Worm (Caenorhabditis elegans) whole organism, young adult: ENCODE data around the gene nhr-16.

ENCODE experiments used
- C06A6.2 ChIP-seq: fragments of 200-800 bp; sonication (Bioruptor generic); conservative IDR thresholded peaks from 2 replicates; pipeline ENCODE4 v1.3.6; 2022; ENCODE audit warnings: missing genetic modification characterization, missing compliant biosample characterization
- F33H1.4 ChIP-seq: fragments of 200-800 bp; sonication (Bioruptor generic); IDR thresholded peaks from 2 replicates; pipeline ENCODE4 v1.3.6; 2022; ENCODE audit warnings: missing genetic modification reagents, missing genetic modification characterization, missing compliant biosample characterization
- F49E8.2 ChIP-seq: sonication (generic microtip); optimal IDR thresholded peaks from 3 replicates; lab custom pipeline; 2017; ENCODE audit warnings: missing genetic modification characterization, mild to moderate bottlenecking, missing compliant biosample characterization, antibody characterized with exemption, moderate library complexity; ENCODE audit not compliant: insufficient read depth
- F55B11.4 ChIP-seq: sonication (generic microtip); optimal IDR thresholded peaks from 2 replicates; lab custom pipeline; 2016; ENCODE audit warnings: missing compliant biosample characterization, missing genetic modification characterization, borderline replicate concordance; ENCODE audit not compliant: insufficient read depth
- K11D2.4 ChIP-seq: fragments of 200-800 bp; sonication (Bioruptor generic); IDR thresholded peaks from 2 replicates; pipeline ENCODE4 v1.3.6; 2022; ENCODE audit warnings: missing genetic modification reagents, missing genetic modification characterization, missing compliant biosample characterization
- T07F8.4 ChIP-seq: sonication (generic microtip); optimal IDR thresholded peaks from 2 replicates; lab custom pipeline; 2016; ENCODE audit warnings: mild to moderate bottlenecking, missing genetic modification characterization, moderate library complexity, missing compliant biosample characterization
- Y56A3A.18 ChIP-seq: fragments of 200-800 bp; sonication (Bioruptor generic); IDR thresholded peaks from 2 replicates; pipeline ENCODE4 v1.3.6; 2022; ENCODE audit warnings: missing genetic modification reagents, missing genetic modification characterization, missing compliant biosample characterization
- Y95B8A.8 ChIP-seq: fragments of 200-800 bp; sonication (Bioruptor generic); IDR thresholded peaks from 2 replicates; pipeline ENCODE4 v1.3.6; 2022; ENCODE audit warnings: missing genetic modification reagents, missing genetic modification characterization, missing compliant biosample characterization
- ama-1 ChIP-seq, 3 experiments: fragments of 150-350 bp in 1 of 3; sonication (generic microtip) in 2 of 3; optimal IDR thresholded peaks; 2 replicates each; lab custom pipeline; 2014 to 2018; ENCODE audit warnings: missing biosample characterization in 2 of 3, missing genetic modification characterization in 2 of 3, missing genetic modification reagents in 2 of 3
- attf-6 ChIP-seq: fragments of 200-800 bp; sonication (Bioruptor generic); IDR thresholded peaks from 2 replicates; pipeline ENCODE4 v1.3.6; 2022; ENCODE audit warnings: missing genetic modification reagents, missing genetic modification characterization, missing compliant biosample characterization
- bed-2 ChIP-seq: fragments of 200-800 bp; sonication (Bioruptor generic); IDR thresholded peaks from 2 replicates; pipeline ENCODE4 v1.3.6; 2022; ENCODE audit warnings: missing genetic modification reagents, missing genetic modification characterization, missing compliant biosample characterization
- cebp-2 ChIP-seq: fragments of 200-800 bp; sonication (Bioruptor generic); IDR thresholded peaks from 2 replicates; pipeline ENCODE4 v1.3.6; 2022; ENCODE audit warnings: missing genetic modification characterization, missing compliant biosample characterization
- ceh-91 ChIP-seq: fragments of 200-800 bp; sonication (Bioruptor generic); IDR thresholded peaks from 2 replicates; pipeline ENCODE4 v1.3.6; 2022; ENCODE audit warnings: missing genetic modification reagents, missing genetic modification characterization, missing compliant biosample characterization
- die-1 ChIP-seq: sonication (generic microtip); optimal IDR thresholded peaks from 2 replicates; lab custom pipeline; 2016; ENCODE audit warnings: missing genotype, mild to moderate bottlenecking, missing genetic modification characterization, missing compliant biosample characterization
- lin-40 ChIP-seq: sonication (generic microtip); optimal IDR thresholded peaks from 2 replicates; lab custom pipeline; 2016; ENCODE audit warnings: missing genetic modification characterization, mild to moderate bottlenecking, missing compliant biosample characterization, missing genotype, missing genetic modification reagents
- madf-10 ChIP-seq: sonication (generic microtip); optimal IDR thresholded peaks from 2 replicates; lab custom pipeline; 2016; ENCODE audit warnings: mild to moderate bottlenecking, missing genetic modification characterization, missing compliant biosample characterization
- madf-3 ChIP-seq: fragments of 200-800 bp; sonication (Bioruptor generic); IDR thresholded peaks from 2 replicates; pipeline ENCODE4 v1.3.6; 2022; ENCODE audit warnings: missing genetic modification reagents, missing genetic modification characterization, missing compliant biosample characterization
- mel-28 ChIP-seq: sonication (generic microtip); optimal IDR thresholded peaks from 2 replicates; lab custom pipeline; 2016; ENCODE audit warnings: borderline replicate concordance, mild to moderate bottlenecking, missing genetic modification characterization, missing compliant biosample characterization
- mes-4 ChIP-seq: sonication (generic microtip); optimal IDR thresholded peaks from 2 replicates; lab custom pipeline; 2016; ENCODE audit warnings: missing genotype, missing genetic modification characterization, missing compliant biosample characterization
- nfya-1 ChIP-seq: sonication (generic microtip); optimal IDR thresholded peaks from 2 replicates; lab custom pipeline; 2017; ENCODE audit warnings: antibody characterized with exemption, missing compliant biosample characterization, missing genetic modification characterization, borderline replicate concordance; ENCODE audit not compliant: insufficient read depth
- nfyb-1 ChIP-seq: fragments of 200-800 bp; sonication (Bioruptor generic); IDR thresholded peaks from 2 replicates; pipeline ENCODE4 v1.3.6; 2022; ENCODE audit warnings: missing genetic modification reagents, missing genetic modification characterization, missing compliant biosample characterization
- nhr-80 ChIP-seq: sonication (generic microtip); optimal IDR thresholded peaks from 2 replicates; lab custom pipeline; 2016; ENCODE audit warnings: missing genetic modification characterization, missing compliant biosample characterization
- pha-4 ChIP-seq: fragments of 150-350 bp; sonication (generic microtip); optimal IDR thresholded peaks from 2 replicates; lab custom pipeline; 2014; ENCODE audit warnings: missing biosample characterization, missing genetic modification reagents, missing genetic modification characterization
- repo-1 ChIP-seq: sonication (generic microtip); optimal IDR thresholded peaks from 2 replicates; lab custom pipeline; 2017; ENCODE audit warnings: mild to moderate bottlenecking, missing genetic modification characterization, missing compliant biosample characterization
- rpc-1 ChIP-seq, 2 experiments: fragments of 150-350 bp in 1 of 2; sonication (generic microtip) in 1 of 2; optimal IDR thresholded peaks; 2 replicates each; lab custom pipeline; 2014 to 2018; ENCODE audit warnings: missing biosample characterization in 1 of 2, missing genetic modification characterization in 1 of 2, missing genetic modification reagents in 1 of 2, missing genotype in 1 of 2
- sdz-38 ChIP-seq: sonication (generic microtip); optimal IDR thresholded peaks from 2 replicates; lab custom pipeline; 2016; ENCODE audit warnings: missing genotype, missing genetic modification characterization, missing compliant biosample characterization
- sptf-2 ChIP-seq: fragments of 200-800 bp; sonication (Bioruptor generic); optimal IDR thresholded peaks from 2 replicates; lab custom pipeline; 2018; ENCODE audit warnings: mild to moderate bottlenecking, missing genetic modification characterization, missing compliant biosample characterization
- xnd-1 ChIP-seq: sonication (generic microtip); optimal IDR thresholded peaks from 2 replicates; lab custom pipeline; 2016; ENCODE audit warnings: missing genotype, missing genetic modification reagents, missing genetic modification characterization, missing compliant biosample characterization
- ztf-22 ChIP-seq: fragments of 200-800 bp; sonication (Bioruptor generic); optimal IDR thresholded peaks from 2 replicates; lab custom pipeline; 2018; ENCODE audit warnings: mild to moderate bottlenecking, missing genetic modification characterization, moderate library complexity, missing compliant biosample characterization
- ztf-25 ChIP-seq: fragments of 200-800 bp; sonication (Bioruptor generic); IDR thresholded peaks from 2 replicates; pipeline ENCODE4 v1.3.6; 2022; ENCODE audit warnings: missing genetic modification reagents, missing genetic modification characterization, missing compliant biosample characterization
- ztf-26 ChIP-seq: sonication (generic microtip); optimal IDR thresholded peaks from 2 replicates; lab custom pipeline; 2017; ENCODE audit warnings: missing genetic modification characterization, missing compliant biosample characterization

Gene nhr-16

DNA sequence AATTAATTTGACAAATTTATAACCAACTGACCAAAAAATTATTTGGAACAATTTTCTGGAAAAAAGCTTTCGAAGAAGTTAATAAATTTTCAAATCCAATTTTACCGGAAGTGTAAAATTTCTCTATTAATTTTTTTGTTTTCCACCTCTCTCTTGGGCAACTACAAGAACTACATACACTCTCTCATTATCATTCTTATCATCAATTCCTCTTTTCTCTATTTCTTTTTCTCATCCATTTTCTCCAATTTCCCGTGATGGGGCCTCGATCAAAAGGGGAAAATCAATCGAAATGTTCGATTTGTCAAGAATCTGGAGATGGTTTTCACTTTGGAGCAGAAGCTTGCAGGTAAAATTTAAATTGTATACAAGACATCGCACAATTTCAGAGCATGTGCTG is 5.5 kb upstream of the nhr-16 start, which contains the start of gene nhr-109:
TSS of gene nhr-109 (plus strand) at position 222 of the 400 bp plus-strand sequence.
- TF ChIP-seq nhr-80 (tag; lab: Kevin White, UChicago) (peak; percentile 39), ceh-91 (GFP tag; lab: Robert Waterston, UW) (no peak)

- TF ChIP-seq sptf-2 (GFP tag; lab: Kevin White, UChicago) (no peak), ztf-26 (tag; lab: Kevin White, UChicago) (no peak), ama-1 (optimal IDR thresholded peaks at IDR 0.05; lab: Kevin White, UChicago) (no peak), ama-1 (GFP tag; optimal IDR thresholded peaks at IDR 0.05; lab: Kevin White, UChicago) (no peak), pha-4 (tag; lab: Kevin White, UChicago) (no peak), F33H1.4 (GFP tag; lab: Robert Waterston, UW) (no peak), sdz-38 (tag; lab: Kevin White, UChicago) (no peak), T07F8.4 (tag; lab: Kevin White, UChicago) (no peak), attf-6 (GFP tag; lab: Robert Waterston, UW) (no peak), mes-4 (tag; lab: Kevin White, UChicago) (no peak), ztf-25 (GFP tag; lab: Robert Waterston, UW) (no peak), K11D2.4 (no peak), madf-3 (no peak), Y95B8A.8 (GFP tag; lab: Robert Waterston, UW) (no peak), ceh-91 (GFP tag; lab: Robert Waterston, UW) (no peak), mel-28 (tag; lab: Kevin White, UChicago) (no peak), F49E8.2 (tag; lab: Kevin White, UChicago) (no peak)
Observed at ce11 chrII:4434278-4434677, 4.3 kb upstream of the nhr-16 start.

DNA sequence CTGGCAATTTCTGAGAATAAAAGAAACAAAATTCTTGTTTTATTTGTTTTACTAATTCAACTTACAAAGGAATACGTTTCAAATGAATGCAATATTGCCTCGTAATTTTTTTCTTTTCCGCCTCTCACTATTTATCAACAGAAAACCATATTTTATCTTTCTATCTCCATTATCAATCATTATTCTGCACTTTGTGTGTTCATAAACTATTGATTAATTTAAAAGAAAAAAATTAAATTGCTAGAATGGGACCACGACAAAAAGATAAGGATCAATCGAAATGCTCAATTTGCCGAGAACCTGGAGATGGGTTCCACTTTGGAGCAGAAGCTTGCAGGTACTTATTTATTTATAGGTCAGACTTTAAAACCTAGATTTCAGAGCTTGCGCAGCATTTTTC is 3.5 kb upstream of the nhr-16 start, which contains the start of gene nhr-273:
TSS of gene nhr-273 (plus strand) at position 167 of the 400 bp plus-strand sequence.
- no peak for TF ChIP-seq ztf-22 (GFP tag; lab: Kevin White, UChicago)
- TF ChIP-seq lin-40 (tag; lab: Kevin White, UChicago), result peak; percentile 9

- TF ChIP-seq nfyb-1 (GFP tag; lab: Robert Waterston, UW), result peak; percentile 67
- no peak for TF ChIP-seq C06A6.2 (GFP tag; lab: Robert Waterston, UW)
Observed at ce11 chrII:4441278-4441677, 2.7 kb downstream of the nhr-16 start.

ce11 chrII:4444811-4445210 is 6.2 kb downstream of the nhr-16 start:
- no peak for TF ChIP-seq nfya-1 (tag; lab: Kevin White, UChicago)
- no peak for TF ChIP-seq bed-2 (GFP tag; lab: Robert Waterston, UW)
- TF ChIP-seq xnd-1 (tag; lab: Kevin White, UChicago), result no peak
- no peak for TF ChIP-seq repo-1 (tag; lab: Kevin White, UChicago)
- TF ChIP-seq rpc-1 (optimal IDR thresholded peaks at IDR 0.05; lab: Kevin White, UChicago), result no peak
- no peak for TF ChIP-seq rpc-1 (tag; optimal IDR thresholded peaks at IDR 0.05; lab: Kevin White, UChicago)
- TF ChIP-seq mel-28 (tag; lab: Kevin White, UChicago), result no peak
- TF ChIP-seq madf-10, result no peak
- no peak for TF ChIP-seq Y56A3A.18 (GFP tag; lab: Robert Waterston, UW)
- no peak for TF ChIP-seq cebp-2 (GFP tag; lab: Robert Waterston, UW)
- no peak for TF ChIP-seq madf-3
- TF ChIP-seq die-1 (tag; lab: Kevin White, UChicago), result no peak
- no peak for TF ChIP-seq ztf-26 (tag; lab: Kevin White, UChicago)
- no peak for TF ChIP-seq F55B11.4 (tag; lab: Kevin White, UChicago)
